Fruit fly (Drosophila melanogaster) whole organism, wandering third instar larva: Measurements from ENCODE around the gene bmm.

ENCODE experiments used
- Dfd ChIP-seq: fragments of >200 bp; optimal IDR thresholded peaks from 2 replicates; lab custom pipeline; 2017; ENCODE audit warnings: missing biosample characterization, missing genetic modification characterization
- GATAd ChIP-seq: sonication (Bioruptor generic); optimal IDR thresholded peaks from 2 replicates; lab custom pipeline; 2016; ENCODE audit warnings: missing biosample characterization, missing genetic modification characterization
- HLH106 ChIP-seq: fragments of 200-800 bp; optimal IDR thresholded peaks from 3 replicates; lab custom pipeline; 2019; ENCODE audit warnings: missing biosample characterization, mild to moderate bottlenecking, missing genetic modification characterization, moderate library complexity
- Hr83 ChIP-seq: fragments of 200-300 bp; sonication (Bioruptor generic); optimal IDR thresholded peaks from 2 replicates; lab custom pipeline; 2016; ENCODE audit warnings: missing biosample characterization, mild to moderate bottlenecking, missing genetic modification characterization, moderate library complexity; ENCODE audit not compliant: poor library complexity, severe bottlenecking
- Jra ChIP-seq: sonication (Bioruptor generic); optimal IDR thresholded peaks from 2 replicates; lab custom pipeline; 2016; ENCODE audit warnings: missing biosample characterization, missing genetic modification characterization
- br ChIP-seq: fragments of 200-800 bp; sonication (Bioruptor generic); optimal IDR thresholded peaks from 2 replicates; lab custom pipeline; 2016; ENCODE audit warnings: missing biosample characterization, missing genetic modification characterization
- brk ChIP-seq: fragments of 200-800 bp; sonication (Bioruptor generic); optimal IDR thresholded peaks from 2 replicates; lab custom pipeline; 2016; ENCODE audit warnings: missing biosample characterization, mild to moderate bottlenecking, missing genetic modification characterization
- dmrt93B ChIP-seq: fragments of 200-800 bp; sonication (Bioruptor generic); optimal IDR thresholded peaks from 2 replicates; lab custom pipeline; 2018; ENCODE audit warnings: missing biosample characterization, mild to moderate bottlenecking, missing genetic modification characterization
- lola ChIP-seq: fragments of >200 bp; optimal IDR thresholded peaks from 2 replicates; lab custom pipeline; 2017; ENCODE audit warnings: missing biosample characterization, missing genetic modification characterization
- pan ChIP-seq: fragments of >200 bp; optimal IDR thresholded peaks from 2 replicates; lab custom pipeline; 2017
- sage ChIP-seq: fragments of 200-800 bp; sonication (Bioruptor generic); optimal IDR thresholded peaks from 2 replicates; lab custom pipeline; 2016; ENCODE audit warnings: missing biosample characterization, mild to moderate bottlenecking, missing genetic modification characterization
- usp ChIP-seq: fragments of >200 bp; optimal IDR thresholded peaks from 2 replicates; lab custom pipeline; 2017; ENCODE audit warnings: missing biosample characterization, missing genetic modification characterization

DNA sequence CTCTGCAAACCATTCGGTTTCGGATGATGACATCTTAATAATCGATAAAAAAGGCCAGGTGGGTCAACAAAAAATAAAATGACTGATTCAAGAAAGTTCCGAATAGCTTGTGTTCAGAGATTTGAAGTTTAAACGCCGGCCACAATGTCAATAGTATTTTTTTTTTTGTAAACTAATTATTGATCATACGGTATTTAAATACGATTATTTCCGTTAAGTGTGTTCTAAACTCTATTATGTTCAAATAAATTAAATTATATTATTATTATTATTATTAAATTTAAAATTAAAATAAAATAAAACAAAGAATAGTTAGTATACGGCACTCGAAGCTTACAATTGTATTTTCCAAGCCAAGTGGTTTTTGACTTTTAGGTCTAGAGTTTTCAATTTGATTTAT is 52.8 kb downstream of the bmm start, which contains the start of gene CG13471:
- TF ChIP-seq HLH106 (tag; lab: Kevin White, UChicago) (no peak), lola (GFP tag; lab: Kevin White, UChicago) (no peak), brk (GFP tag; lab: Kevin White, UChicago) (no peak), usp (GFP tag; lab: Kevin White, UChicago) (no peak), br (GFP tag; lab: Kevin White, UChicago) (no peak), sage (GFP tag; lab: Kevin White, UChicago) (no peak), GATAd (GFP tag; lab: Kevin White, UChicago) (no peak), Hr83 (GFP tag; lab: Kevin White, UChicago) (no peak), pan (lab: Kevin White, UChicago) (no peak), Dfd (no peak), dmrt93B (GFP tag; lab: Kevin White, UChicago) (no peak), Jra (GFP tag; lab: Kevin White, UChicago) (no peak)
